Fruit fly (Drosophila melanogaster): Measurements from ENCODE around the gene nom.

Gene nom

DNA sequence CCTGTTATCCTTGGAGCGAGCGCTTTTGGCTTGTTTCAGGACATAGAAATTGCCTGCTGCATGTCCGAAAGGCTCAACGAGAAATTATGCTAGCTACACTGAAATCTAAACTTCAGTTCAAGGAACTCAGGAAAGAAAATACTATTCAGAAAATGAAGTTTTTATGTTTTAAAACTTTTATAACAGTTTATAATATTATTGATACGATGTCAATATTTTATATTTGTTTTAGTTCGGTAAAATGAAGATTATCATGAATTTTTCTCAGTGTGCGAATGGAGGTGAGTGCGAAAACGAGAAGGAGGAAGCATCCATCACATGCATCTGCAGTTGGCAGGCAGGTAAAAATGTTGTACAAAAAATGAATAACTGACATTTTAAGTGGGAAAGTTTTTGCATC is 23.4 kb downstream of the nom start (continued):
- TF ChIP-seq CG13624 (GFP tag; optimal IDR thresholded peaks at IDR 0.05), result no peak
- TF ChIP-seq sens-2 (GFP tag; IDR thresholded peaks at IDR 0.05), result peak; percentile 39; the same call in 1 of the 2 replicates
- TF ChIP-seq danr (GFP tag; IDR thresholded peaks at IDR 0.05), result no peak
- TF ChIP-seq Blimp-1 (GFP tag; optimal IDR thresholded peaks at IDR 0.05), result peak; percentile 74
- TF ChIP-seq da (GFP tag; optimal IDR thresholded peaks at IDR 0.05), result no peak
- TF ChIP-seq jing (GFP tag; optimal IDR thresholded peaks at IDR 0.05), result peak; percentile 6
- no peak for TF ChIP-seq en (GFP tag; optimal IDR thresholded peaks at IDR 0.05)
- no peak for TF ChIP-seq CG1832 (GFP tag; optimal IDR thresholded peaks at IDR 0.05)
- TF ChIP-seq CG6854 (GFP tag; optimal IDR thresholded peaks at IDR 0.05), result peak; percentile 15
- peak in 1 of 2 experiments; percentile 63 for TF ChIP-seq dpn (GFP tag; optimal IDR thresholded peaks at IDR 0.05)
- TF ChIP-seq Elba2 (GFP tag; optimal IDR thresholded peaks at IDR 0.05), result peak; percentile 78
- TF ChIP-seq Mes4 (GFP tag; optimal IDR thresholded peaks at IDR 0.05), result no peak
- 0 out of 2 replicates have a peak, but pooled peaks have one; percentile 22 for TF ChIP-seq CG11085 (GFP tag; IDR thresholded peaks at IDR 0.05)
- peak; percentile 38 for TF ChIP-seq CG2120 (GFP tag; optimal IDR thresholded peaks at IDR 0.05)
- 0 out of 2 replicates have a peak, but pooled peaks have one; percentile 23 for TF ChIP-seq CG14014 (GFP tag; IDR thresholded peaks at IDR 0.05)
- no peak for TF ChIP-seq CG16779 (GFP tag; IDR thresholded peaks at IDR 0.05)
- peak; percentile 54 for TF ChIP-seq CG10147 (GFP tag; optimal IDR thresholded peaks at IDR 0.05)
- no peak for TF ChIP-seq CG10462 (GFP tag; optimal IDR thresholded peaks at IDR 0.05)
- TF ChIP-seq repo (GFP tag; optimal IDR thresholded peaks at IDR 0.05), result no peak
- TF ChIP-seq odd (GFP tag; optimal IDR thresholded peaks at IDR 0.05), result no peak
- peak; percentile 33 for TF ChIP-seq ewg (GFP tag; optimal IDR thresholded peaks at IDR 0.05)
- TF ChIP-seq insv (GFP tag; optimal IDR thresholded peaks at IDR 0.05), result no peak
- no peak for TF ChIP-seq jumu (GFP tag; optimal IDR thresholded peaks at IDR 0.05)
- TF ChIP-seq CG8089 (GFP tag; optimal IDR thresholded peaks at IDR 0.05), result no peak
- no peak for TF ChIP-seq inv (GFP tag; IDR thresholded peaks at IDR 0.05; ENCODE audit: partially characterized antibody)
- peak; percentile 71; the same call in 2 of the 3 replicates for TF ChIP-seq CG17361 (GFP tag; IDR thresholded peaks at IDR 0.05)
- peak; percentile 69 for TF ChIP-seq row (GFP tag; IDR thresholded peaks at IDR 0.05)
- TF ChIP-seq bcd (GFP tag; optimal IDR thresholded peaks at IDR 0.05), result no peak
- peak; percentile 37 for TF ChIP-seq tap (tag; optimal IDR thresholded peaks at IDR 0.05)
- no peak for TF ChIP-seq Stat92E (GFP tag; optimal IDR thresholded peaks at IDR 0.05)
- no peak for TF ChIP-seq CG11456 (GFP tag; IDR thresholded peaks at IDR 0.05)
- no peak for TF ChIP-seq Dad (GFP tag; optimal IDR thresholded peaks at IDR 0.05)
- TF ChIP-seq CG14050 (GFP tag; IDR thresholded peaks at IDR 0.05), result peak; percentile 37; the same call in 1 of the 3 replicates
- TF ChIP-seq Dp (GFP tag; optimal IDR thresholded peaks at IDR 0.05), result no peak
- TF ChIP-seq Sry-δ (GFP tag; optimal IDR thresholded peaks at IDR 0.05), result no peak
- TF ChIP-seq pfk (GFP tag; optimal IDR thresholded peaks at IDR 0.05), result no peak
- no peak for TF ChIP-seq CG42726 (GFP tag; IDR thresholded peaks at IDR 0.05; ENCODE audit: partially characterized antibody)
- no peak for TF ChIP-seq gt (GFP tag; IDR thresholded peaks at IDR 0.05)
- no peak for TF ChIP-seq sqz (GFP tag; optimal IDR thresholded peaks at IDR 0.05)
- no peak for TF ChIP-seq sd (tag; optimal IDR thresholded peaks at IDR 0.05)
- no peak for TF ChIP-seq CG18011 (GFP tag; optimal IDR thresholded peaks at IDR 0.05)
- no peak for TF ChIP-seq CG3163 (GFP tag; optimal IDR thresholded peaks at IDR 0.05)
- TF ChIP-seq wdn (GFP tag; IDR thresholded peaks at IDR 0.05), result 0 out of 2 replicates have a peak, but pooled peaks have one; percentile 4
- TF ChIP-seq CG8765 (GFP tag; IDR thresholded peaks at IDR 0.05), result peak; percentile 63
- no peak for TF ChIP-seq CG6175 (GFP tag; IDR thresholded peaks at IDR 0.05)
- TF ChIP-seq Chrac-16 (GFP tag; optimal IDR thresholded peaks at IDR 0.05), result peak; percentile 48
- TF ChIP-seq crol (GFP tag; IDR thresholded peaks at IDR 0.05), result no peak
- no peak for TF ChIP-seq CG3726 (GFP tag; IDR thresholded peaks at IDR 0.05)
- TF ChIP-seq gem (tag; optimal IDR thresholded peaks at IDR 0.05), result peak; percentile 84
- no peak for TF ChIP-seq Doc2 (GFP tag; IDR thresholded peaks at IDR 0.05)
- TF ChIP-seq CG10366 (GFP tag; IDR thresholded peaks at IDR 0.05), result 0 out of 2 replicates have a peak, but pooled peaks have one; percentile 21

Data from whole organism, embryonic.